Worm (Caenorhabditis elegans) whole organism, young adult: Measurements from ENCODE around the gene F59E12.6.
A peak's percentile ranks its signal among the peaks of the same experiment; 100 is the strongest.

ENCODE experiments used
- B0035.1 ChIP-seq: sonication (generic microtip); optimal IDR thresholded peaks from 2 replicates; lab custom pipeline; 2016; ENCODE audit warnings: missing genetic modification characterization, mild to moderate bottlenecking, missing compliant biosample characterization, missing genotype, missing genetic modification reagents
- C06A6.2 ChIP-seq: fragments of 200-800 bp; sonication (Bioruptor generic); conservative IDR thresholded peaks from 2 replicates; pipeline ENCODE4 v1.3.6; 2022; ENCODE audit warnings: missing genetic modification characterization, missing compliant biosample characterization
- F22D6.2 ChIP-seq: sonication (generic microtip); optimal IDR thresholded peaks from 2 replicates; lab custom pipeline; 2016; ENCODE audit warnings: mild to moderate bottlenecking, missing genetic modification characterization, missing compliant biosample characterization
- F37B4.10 ChIP-seq: fragments of 200-800 bp; sonication (Bioruptor generic); IDR thresholded peaks from 2 replicates; pipeline ENCODE4 v1.3.6; 2022; ENCODE audit warnings: missing genetic modification characterization, missing compliant biosample characterization
- F39B2.1 ChIP-seq: fragments of 200-800 bp; sonication (Bioruptor generic); IDR thresholded peaks from 2 replicates; pipeline ENCODE4 v1.3.6; 2022; ENCODE audit warnings: missing genetic modification reagents, missing genetic modification characterization, missing compliant biosample characterization
- F49E8.2 ChIP-seq: sonication (generic microtip); optimal IDR thresholded peaks from 3 replicates; lab custom pipeline; 2017; ENCODE audit warnings: missing genetic modification characterization, mild to moderate bottlenecking, missing compliant biosample characterization, antibody characterized with exemption, moderate library complexity; ENCODE audit not compliant: insufficient read depth
- F55B11.4 ChIP-seq: sonication (generic microtip); optimal IDR thresholded peaks from 2 replicates; lab custom pipeline; 2016; ENCODE audit warnings: missing compliant biosample characterization, missing genetic modification characterization, borderline replicate concordance; ENCODE audit not compliant: insufficient read depth
- F57C9.4 ChIP-seq: sonication (generic microtip); optimal IDR thresholded peaks from 2 replicates; lab custom pipeline; 2017; ENCODE audit warnings: mild to moderate bottlenecking, missing genetic modification characterization, missing compliant biosample characterization
- K12H6.12 ChIP-seq: fragments of 200-800 bp; sonication (Bioruptor generic); optimal IDR thresholded peaks from 2 replicates; lab custom pipeline; 2018; ENCODE audit warnings: mild to moderate bottlenecking, missing genetic modification characterization, missing compliant biosample characterization
- T07F8.4 ChIP-seq: sonication (generic microtip); optimal IDR thresholded peaks from 2 replicates; lab custom pipeline; 2016; ENCODE audit warnings: mild to moderate bottlenecking, missing genetic modification characterization, moderate library complexity, missing compliant biosample characterization
- T26A5.8 ChIP-seq: sonication (generic microtip); optimal IDR thresholded peaks from 2 replicates; lab custom pipeline; 2016; ENCODE audit warnings: missing genetic modification characterization, missing compliant biosample characterization
- Y53F4B.3 ChIP-seq: fragments of 200-800 bp; sonication (Bioruptor generic); IDR thresholded peaks from 2 replicates; pipeline ENCODE4 v1.3.6; 2022; ENCODE audit warnings: missing genetic modification reagents, missing genetic modification characterization, missing compliant biosample characterization
- Y56A3A.18 ChIP-seq: fragments of 200-800 bp; sonication (Bioruptor generic); IDR thresholded peaks from 2 replicates; pipeline ENCODE4 v1.3.6; 2022; ENCODE audit warnings: missing genetic modification reagents, missing genetic modification characterization, missing compliant biosample characterization
- ama-1 ChIP-seq, 3 experiments: fragments of 150-350 bp in 1 of 3; sonication (generic microtip) in 2 of 3; optimal IDR thresholded peaks; 2 replicates each; lab custom pipeline; 2014 to 2018; ENCODE audit warnings: missing biosample characterization in 2 of 3, missing genetic modification characterization in 2 of 3, missing genetic modification reagents in 2 of 3
- athp-1 ChIP-seq: sonication (generic microtip); optimal IDR thresholded peaks from 2 replicates; lab custom pipeline; 2017; ENCODE audit warnings: mild to moderate bottlenecking, missing genetic modification characterization, missing compliant biosample characterization
- attf-3 ChIP-seq: fragments of 200-800 bp; sonication (Bioruptor generic); conservative IDR thresholded peaks from 2 replicates; pipeline ENCODE4 v1.3.6; 2022; ENCODE audit warnings: missing genetic modification reagents, missing genetic modification characterization, missing compliant biosample characterization
- ccch-3 ChIP-seq: fragments of 200-800 bp; sonication (Bioruptor generic); optimal IDR thresholded peaks from 2 replicates; lab custom pipeline; 2018; ENCODE audit warnings: mild to moderate bottlenecking, missing genetic modification characterization, missing compliant biosample characterization
- cebp-2 ChIP-seq: fragments of 200-800 bp; sonication (Bioruptor generic); IDR thresholded peaks from 2 replicates; pipeline ENCODE4 v1.3.6; 2022; ENCODE audit warnings: missing genetic modification characterization, missing compliant biosample characterization
- ceh-100 ChIP-seq: fragments of 200-800 bp; sonication (Bioruptor generic); IDR thresholded peaks from 2 replicates; pipeline ENCODE4 v1.3.6; 2022; ENCODE audit warnings: missing genetic modification reagents, missing genetic modification characterization, missing compliant biosample characterization
- ceh-58 ChIP-seq: fragments of 200-800 bp; sonication (Bioruptor generic); IDR thresholded peaks from 2 replicates; pipeline ENCODE4 v1.3.6; 2022; ENCODE audit warnings: missing genetic modification characterization, missing compliant biosample characterization
- ceh-91 ChIP-seq: fragments of 200-800 bp; sonication (Bioruptor generic); IDR thresholded peaks from 2 replicates; pipeline ENCODE4 v1.3.6; 2022; ENCODE audit warnings: missing genetic modification reagents, missing genetic modification characterization, missing compliant biosample characterization
- die-1 ChIP-seq: sonication (generic microtip); optimal IDR thresholded peaks from 2 replicates; lab custom pipeline; 2016; ENCODE audit warnings: missing genotype, mild to moderate bottlenecking, missing genetic modification characterization, missing compliant biosample characterization
- dox-1 ChIP-seq: fragments of 200-800 bp; sonication (Bioruptor generic); IDR thresholded peaks from 2 replicates; pipeline ENCODE4 v1.3.6; 2022; ENCODE audit warnings: missing genetic modification reagents, missing genetic modification characterization, missing compliant biosample characterization
- ekl-4 ChIP-seq: fragments of 200-800 bp; sonication (Bioruptor generic); IDR thresholded peaks from 2 replicates; pipeline ENCODE4 v1.3.6; 2022; ENCODE audit warnings: missing genetic modification reagents, missing genetic modification characterization, missing compliant biosample characterization
- ets-4 ChIP-seq: fragments of 200-800 bp; sonication (Bioruptor generic); optimal IDR thresholded peaks from 2 replicates; lab custom pipeline; 2018; ENCODE audit warnings: mild to moderate bottlenecking, missing genetic modification characterization, missing compliant biosample characterization
- gei-17 ChIP-seq: fragments of 200-800 bp; sonication (Bioruptor generic); optimal IDR thresholded peaks from 2 replicates; lab custom pipeline; 2018; ENCODE audit warnings: mild to moderate bottlenecking, missing genetic modification characterization, missing compliant biosample characterization
- him-1 ChIP-seq: sonication (generic microtip); optimal IDR thresholded peaks from 2 replicates; lab custom pipeline; 2016; ENCODE audit warnings: missing genotype, missing genetic modification reagents, missing genetic modification characterization, missing compliant biosample characterization
- hmg-20 ChIP-seq: fragments of 200-800 bp; sonication (Bioruptor generic); IDR thresholded peaks from 2 replicates; pipeline ENCODE4 v1.3.6; 2022; ENCODE audit warnings: missing genetic modification reagents, missing genetic modification characterization, missing compliant biosample characterization
- hsf-1 ChIP-seq: fragments of 200-800 bp; sonication (Bioruptor generic); IDR thresholded peaks from 2 replicates; pipeline ENCODE4 v1.3.6; 2022; ENCODE audit warnings: missing genetic modification reagents, missing genetic modification characterization, missing compliant biosample characterization
- let-526 ChIP-seq: fragments of 200-800 bp; sonication (Bioruptor generic); IDR thresholded peaks from 2 replicates; pipeline ENCODE4 v1.3.6; 2022; ENCODE audit warnings: missing genetic modification reagents, missing genetic modification characterization, missing compliant biosample characterization
- let-607 ChIP-seq, 2 experiments: fragments of 200-800 bp in 1 of 2; sonication (Bioruptor generic) in 1 of 2; sonication (generic microtip) in 1 of 2; optimal IDR thresholded peaks; 2 replicates each; lab custom pipeline; 2016 to 2018; ENCODE audit warnings: mild to moderate bottlenecking in 2 of 2, missing compliant biosample characterization in 2 of 2, missing genetic modification characterization in 2 of 2, moderate library complexity in 2 of 2, missing genotype in 1 of 2
- lin-26 ChIP-seq: fragments of 200-800 bp; sonication (Bioruptor generic); IDR thresholded peaks from 2 replicates; pipeline ENCODE4 v1.3.6; 2022; ENCODE audit warnings: missing genetic modification reagents, missing genetic modification characterization, missing compliant biosample characterization
- lin-40 ChIP-seq: sonication (generic microtip); optimal IDR thresholded peaks from 2 replicates; lab custom pipeline; 2016; ENCODE audit warnings: missing genetic modification characterization, mild to moderate bottlenecking, missing compliant biosample characterization, missing genotype, missing genetic modification reagents
- lin-54 ChIP-seq: fragments of 200-800 bp; sonication (Bioruptor generic); optimal IDR thresholded peaks from 2 replicates; lab custom pipeline; 2018; ENCODE audit warnings: mild to moderate bottlenecking, missing genetic modification characterization, missing compliant biosample characterization
- mel-28 ChIP-seq: sonication (generic microtip); optimal IDR thresholded peaks from 2 replicates; lab custom pipeline; 2016; ENCODE audit warnings: borderline replicate concordance, mild to moderate bottlenecking, missing genetic modification characterization, missing compliant biosample characterization
- nfya-1 ChIP-seq: sonication (generic microtip); optimal IDR thresholded peaks from 2 replicates; lab custom pipeline; 2017; ENCODE audit warnings: antibody characterized with exemption, missing compliant biosample characterization, missing genetic modification characterization, borderline replicate concordance; ENCODE audit not compliant: insufficient read depth
- nfya-2 ChIP-seq: fragments of 200-800 bp; sonication (Bioruptor generic); IDR thresholded peaks from 2 replicates; pipeline ENCODE4 v1.3.6; 2022; ENCODE audit warnings: missing genetic modification reagents, missing genetic modification characterization, missing compliant biosample characterization
- nhr-80 ChIP-seq: sonication (generic microtip); optimal IDR thresholded peaks from 2 replicates; lab custom pipeline; 2016; ENCODE audit warnings: missing genetic modification characterization, missing compliant biosample characterization
- nhr-90 ChIP-seq: sonication (generic microtip); optimal IDR thresholded peaks from 2 replicates; lab custom pipeline; 2016; ENCODE audit warnings: missing genotype, mild to moderate bottlenecking, missing genetic modification characterization, missing compliant biosample characterization
- rcor-1 ChIP-seq: fragments of 200-800 bp; sonication (Bioruptor generic); IDR thresholded peaks from 2 replicates; pipeline ENCODE4 v1.3.6; 2022; ENCODE audit warnings: missing genetic modification reagents, missing genetic modification characterization, missing compliant biosample characterization
- rec-8 ChIP-seq, 2 experiments: sonication (generic microtip); optimal IDR thresholded peaks; 2 replicates each; lab custom pipeline; 2016; ENCODE audit warnings: mild to moderate bottlenecking in 2 of 2, missing genetic modification characterization in 2 of 2, missing genetic modification reagents in 2 of 2, missing genotype in 2 of 2, missing biosample characterization in 1 of 2, missing compliant biosample characterization in 1 of 2, moderate library complexity in 1 of 2
- repo-1 ChIP-seq: sonication (generic microtip); optimal IDR thresholded peaks from 2 replicates; lab custom pipeline; 2017; ENCODE audit warnings: mild to moderate bottlenecking, missing genetic modification characterization, missing compliant biosample characterization
- tbx-9 ChIP-seq: sonication (generic microtip); optimal IDR thresholded peaks from 2 replicates; lab custom pipeline; 2016; ENCODE audit warnings: borderline replicate concordance, missing genetic modification characterization, inconsistent platforms, missing compliant biosample characterization
- tlf-1 ChIP-seq: fragments of 200-800 bp; sonication (Bioruptor generic); optimal IDR thresholded peaks from 2 replicates; lab custom pipeline; 2018; ENCODE audit warnings: mild to moderate bottlenecking, missing genetic modification characterization, missing compliant biosample characterization
- unc-62 ChIP-seq: fragments of 150-350 bp; optimal IDR thresholded peaks from 2 replicates; lab custom pipeline; 2014; ENCODE audit warnings: missing biosample characterization, missing genetic modification reagents, missing genetic modification characterization
- xnd-1 ChIP-seq: sonication (generic microtip); optimal IDR thresholded peaks from 2 replicates; lab custom pipeline; 2016; ENCODE audit warnings: missing genotype, missing genetic modification reagents, missing genetic modification characterization, missing compliant biosample characterization
- ztf-3 ChIP-seq: fragments of 200-800 bp; sonication (Bioruptor generic); optimal IDR thresholded peaks from 2 replicates; lab custom pipeline; 2018; ENCODE audit warnings: mild to moderate bottlenecking, missing genetic modification characterization, missing compliant biosample characterization
- ztf-6 ChIP-seq: fragments of 200-800 bp; sonication (Bioruptor generic); IDR thresholded peaks from 2 replicates; pipeline ENCODE4 v1.3.6; 2022; ENCODE audit warnings: missing genetic modification reagents, missing genetic modification characterization, missing compliant biosample characterization

Gene F59E12.6

DNA sequence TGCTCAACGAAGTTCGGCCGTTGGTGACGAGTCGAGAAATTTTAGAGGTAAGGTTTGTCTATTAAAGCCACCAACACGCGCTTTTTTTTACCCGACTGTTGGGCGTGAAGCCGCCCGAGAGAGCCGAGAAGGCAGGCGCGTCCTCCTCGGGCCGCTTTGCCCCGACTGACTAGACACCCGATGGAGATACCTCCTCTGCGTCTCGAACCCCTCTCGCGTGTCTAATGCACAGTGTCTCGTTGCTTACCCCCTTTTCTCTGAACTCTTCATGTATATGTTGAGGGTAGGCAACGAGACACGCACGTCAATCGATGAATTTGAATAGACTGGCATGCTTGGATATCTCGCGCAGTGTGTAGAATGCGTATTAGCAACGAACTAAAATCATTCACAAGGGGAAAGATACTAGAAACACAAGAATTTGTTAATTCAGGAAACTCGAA is 31.0 kb upstream of the F59E12.6 start (continued):
- TF ChIP-seq athp-1 (peak; percentile 99), nfya-2 (GFP tag; lab: Robert Waterston, UW) (peak; percentile 99), F37B4.10 (GFP tag; lab: Robert Waterston, UW) (peak; percentile 92; the same call in 1 of the 2 replicates), hsf-1 (GFP tag; lab: Robert Waterston, UW) (peak; percentile 89), K12H6.12 (peak; percentile 90), Y53F4B.3 (GFP tag; lab: Robert Waterston, UW) (peak; percentile 31; the same call in 1 of the 2 replicates), tbx-9 (tag; lab: Kevin White, UChicago) (peak; percentile 99), die-1 (peak; percentile 77), lin-54 (GFP tag; lab: Kevin White, UChicago) (peak; percentile 83), ceh-58 (peak; percentile 97), hmg-20 (GFP tag; lab: Robert Waterston, UW) (peak; percentile 91), F22D6.2 (peak; percentile 16), T26A5.8 (tag; lab: Kevin White, UChicago) (peak; percentile 98), rec-8 (tag; optimal IDR thresholded peaks at IDR 0.05; lab: Kevin White, UChicago) (peak; percentile 36 to 42), gei-17 (peak; percentile 91), Y56A3A.18 (GFP tag; lab: Robert Waterston, UW) (peak; percentile 93), ekl-4 (GFP tag; lab: Robert Waterston, UW) (peak; percentile 98), him-1 (peak; percentile 43), C06A6.2 (GFP tag; lab: Robert Waterston, UW) (peak; percentile 92), ztf-3 (GFP tag; lab: Kevin White, UChicago) (peak; percentile 94), xnd-1 (peak; percentile 50), dox-1 (GFP tag; lab: Robert Waterston, UW) (peak; percentile 87; the same call in 1 of the 2 replicates), repo-1 (tag; lab: Kevin White, UChicago) (peak; percentile 97), nhr-80 (peak; percentile 2), let-607 (tag; optimal IDR thresholded peaks at IDR 0.05; lab: Kevin White, UChicago) (peak; percentile 82 to 88), ceh-91 (GFP tag; lab: Robert Waterston, UW) (peak; percentile 73), tlf-1 (GFP tag; lab: Kevin White, UChicago) (peak; percentile 93), F55B11.4 (tag; lab: Kevin White, UChicago) (no peak), F57C9.4 (peak; percentile 98), F49E8.2 (tag; lab: Kevin White, UChicago) (peak; percentile 33), nfya-1 (no peak), ets-4 (GFP tag; lab: Kevin White, UChicago) (peak; percentile 69), rcor-1 (GFP tag; lab: Robert Waterston, UW) (peak; percentile 79), B0035.1 (tag; lab: Kevin White, UChicago) (peak; percentile 91), mel-28 (peak; percentile 92), ccch-3 (GFP tag; lab: Kevin White, UChicago) (no peak), nhr-90 (tag; lab: Kevin White, UChicago) (peak; percentile 87), let-526 (GFP tag; lab: Robert Waterston, UW) (peak; percentile 97), unc-62 (peak; percentile 48), cebp-2 (GFP tag; lab: Robert Waterston, UW) (peak; percentile 100), F39B2.1 (GFP tag; lab: Robert Waterston, UW) (peak; percentile 90), attf-3 (GFP tag; lab: Robert Waterston, UW) (peak; percentile 74), ama-1 (optimal IDR thresholded peaks at IDR 0.05; lab: Kevin White, UChicago) (peak; percentile 100), ama-1 (GFP tag; optimal IDR thresholded peaks at IDR 0.05; lab: Kevin White, UChicago) (peak; percentile 89 to 94), lin-26 (GFP tag; lab: Robert Waterston, UW) (peak; percentile 85), ztf-6 (GFP tag; lab: Robert Waterston, UW) (peak; percentile 83), lin-40 (tag; lab: Kevin White, UChicago) (peak; percentile 88), T07F8.4 (no peak), ceh-100 (GFP tag; lab: Robert Waterston, UW) (peak; percentile 90)
